Worm (Caenorhabditis elegans) whole organism, L2 larva: ENCODE measurements around the gene txt-14.

Source experiments
- C34F6.9 ChIP-seq: fragments of 150-350 bp; optimal IDR thresholded peaks from 2 replicates; lab custom pipeline; 2014; ENCODE audit warnings: missing biosample characterization, missing genetic modification characterization
- R02D3.7 ChIP-seq: fragments of 150-350 bp; optimal IDR thresholded peaks from 2 replicates; lab custom pipeline; 2014; ENCODE audit warnings: missing biosample characterization, missing genetic modification characterization
- Y55F3AM.14 ChIP-seq: fragments of 200-800 bp; sonication (Bioruptor generic); optimal IDR thresholded peaks from 2 replicates; lab custom pipeline; 2018; ENCODE audit warnings: mild to moderate bottlenecking, missing genetic modification characterization, missing compliant biosample characterization
- ZK546.5 ChIP-seq: sonication (generic microtip); optimal IDR thresholded peaks from 2 replicates; lab custom pipeline; 2017; ENCODE audit warnings: missing biosample characterization, missing genetic modification characterization
- aly-2 ChIP-seq: fragments of 150-350 bp; optimal IDR thresholded peaks from 2 replicates; lab custom pipeline; 2014; ENCODE audit warnings: missing biosample characterization, missing genetic modification characterization
- ama-1 ChIP-seq: fragments of 150-350 bp; optimal IDR thresholded peaks from 2 replicates; lab custom pipeline; 2018; ENCODE audit warnings: inconsistent platforms
- blmp-1 ChIP-seq: sonication (generic microtip); optimal IDR thresholded peaks from 2 replicates; lab custom pipeline; 2017; ENCODE audit warnings: missing genetic modification characterization, mild to moderate bottlenecking, missing compliant biosample characterization, antibody characterized with exemption, moderate library complexity; ENCODE audit not compliant: insufficient read depth
- ceh-16 ChIP-seq: fragments of 150-350 bp; optimal IDR thresholded peaks from 2 replicates; lab custom pipeline; 2014; ENCODE audit warnings: missing biosample characterization, missing genetic modification characterization
- crh-2 ChIP-seq: sonication (generic microtip); optimal IDR thresholded peaks from 2 replicates; lab custom pipeline; 2017; ENCODE audit warnings: missing biosample characterization, missing genetic modification characterization
- dmd-4 ChIP-seq: sonication (generic microtip); optimal IDR thresholded peaks from 2 replicates; lab custom pipeline; 2017; ENCODE audit warnings: missing biosample characterization, missing genetic modification characterization
- egl-27 ChIP-seq: sonication (generic microtip); optimal IDR thresholded peaks from 3 replicates; lab custom pipeline; 2017; ENCODE audit warnings: missing biosample characterization, missing genetic modification reagents, missing genetic modification characterization
- elt-1 ChIP-seq: fragments of 150-350 bp; optimal IDR thresholded peaks from 2 replicates; lab custom pipeline; 2014; ENCODE audit warnings: missing biosample characterization, missing genetic modification characterization
- elt-3 ChIP-seq: sonication (generic microtip); optimal IDR thresholded peaks from 2 replicates; lab custom pipeline; 2017; ENCODE audit warnings: missing biosample characterization, missing genetic modification characterization
- fos-1 ChIP-seq: fragments of 150-350 bp; optimal IDR thresholded peaks from 2 replicates; lab custom pipeline; 2014; ENCODE audit warnings: missing biosample characterization, missing genetic modification characterization
- gmeb-1 ChIP-seq: fragments of 150-350 bp; optimal IDR thresholded peaks from 2 replicates; lab custom pipeline; 2014; ENCODE audit warnings: missing biosample characterization, missing genetic modification characterization
- lin-11 ChIP-seq: fragments of 150-350 bp; sonication (generic microtip); optimal IDR thresholded peaks from 2 replicates; lab custom pipeline; 2014; ENCODE audit warnings: missing biosample characterization, missing genetic modification characterization, inconsistent platforms, mixed read lengths
- lin-13 ChIP-seq: fragments of 150-350 bp; optimal IDR thresholded peaks from 2 replicates; lab custom pipeline; 2014; ENCODE audit warnings: missing biosample characterization, missing genetic modification reagents, missing genetic modification characterization
- lin-39 ChIP-seq: fragments of 150-350 bp; optimal IDR thresholded peaks from 2 replicates; lab custom pipeline; 2014; ENCODE audit warnings: missing biosample characterization, missing genetic modification reagents, missing genetic modification characterization
- lsy-2 ChIP-seq, 2 experiments: fragments of 150-350 bp in 1 of 2; sonication (generic microtip) in 1 of 2; optimal IDR thresholded peaks; 2 replicates each; lab custom pipeline; 2014 to 2017; ENCODE audit warnings: missing biosample characterization in 2 of 2, missing genetic modification characterization in 2 of 2
- mab-5 ChIP-seq: fragments of 150-350 bp; optimal IDR thresholded peaks from 2 replicates; lab custom pipeline; 2014; ENCODE audit warnings: missing biosample characterization, missing genetic modification characterization
- mbf-1 ChIP-seq: sonication (generic microtip); optimal IDR thresholded peaks from 2 replicates; lab custom pipeline; 2017; ENCODE audit warnings: missing biosample characterization, missing genetic modification characterization
- nhr-11 ChIP-seq: fragments of 150-350 bp; optimal IDR thresholded peaks from 2 replicates; lab custom pipeline; 2014; ENCODE audit warnings: missing biosample characterization, missing genetic modification characterization
- nhr-129 ChIP-seq: fragments of 150-350 bp; optimal IDR thresholded peaks from 2 replicates; lab custom pipeline; 2014; ENCODE audit warnings: missing biosample characterization, missing genetic modification characterization
- nhr-21 ChIP-seq: fragments of 150-350 bp; optimal IDR thresholded peaks from 2 replicates; lab custom pipeline; 2014; ENCODE audit warnings: missing biosample characterization, missing genetic modification characterization
- nhr-23 ChIP-seq: fragments of 150-350 bp; optimal IDR thresholded peaks from 2 replicates; lab custom pipeline; 2014; ENCODE audit warnings: missing biosample characterization, missing genetic modification reagents, missing genetic modification characterization
- nhr-25 ChIP-seq: fragments of 150-350 bp; sonication (generic microtip); optimal IDR thresholded peaks from 3 replicates; lab custom pipeline; 2014; ENCODE audit warnings: missing biosample characterization, missing genetic modification characterization
- nhr-6 ChIP-seq: fragments of 150-350 bp; optimal IDR thresholded peaks from 2 replicates; lab custom pipeline; 2014; ENCODE audit warnings: missing biosample characterization, missing genetic modification characterization
- nhr-77 ChIP-seq: fragments of 150-350 bp; optimal IDR thresholded peaks from 2 replicates; lab custom pipeline; 2014; ENCODE audit warnings: missing biosample characterization, missing genetic modification characterization
- peb-1 ChIP-seq: fragments of 150-350 bp; optimal IDR thresholded peaks from 2 replicates; lab custom pipeline; 2014; ENCODE audit warnings: missing biosample characterization, missing genetic modification characterization
- skn-1 ChIP-seq: sonication (generic microtip); optimal IDR thresholded peaks from 2 replicates; lab custom pipeline; 2017; ENCODE audit warnings: missing biosample characterization, missing genetic modification characterization
- sma-3 ChIP-seq: sonication (generic microtip); optimal IDR thresholded peaks from 2 replicates; lab custom pipeline; 2016; ENCODE audit warnings: missing genetic modification reagents, missing genetic modification characterization, missing compliant biosample characterization
- sma-9 ChIP-seq, 2 experiments: fragments of 150-350 bp in 1 of 2; sonication (generic microtip) in 1 of 2; optimal IDR thresholded peaks; 2 replicates each; lab custom pipeline; 2014 to 2016; ENCODE audit warnings: missing genetic modification characterization in 2 of 2, mild to moderate bottlenecking in 1 of 2, missing biosample characterization in 1 of 2, missing compliant biosample characterization in 1 of 2, missing genetic modification reagents in 1 of 2, moderate library complexity in 1 of 2
- snpc-4 ChIP-seq: fragments of 150-350 bp; optimal IDR thresholded peaks from 2 replicates; lab custom pipeline; 2014; ENCODE audit warnings: missing biosample characterization, missing genetic modification characterization
- unc-39 ChIP-seq: fragments of 150-350 bp; optimal IDR thresholded peaks from 2 replicates; lab custom pipeline; 2014; ENCODE audit warnings: missing biosample characterization, missing genetic modification characterization
- unc-55 ChIP-seq: fragments of 150-350 bp; sonication (generic microtip); optimal IDR thresholded peaks from 3 replicates; lab custom pipeline; 2014; ENCODE audit warnings: missing biosample characterization, missing genetic modification reagents, missing genetic modification characterization
- unc-62 ChIP-seq: fragments of 150-350 bp; optimal IDR thresholded peaks from 2 replicates; lab custom pipeline; 2014; ENCODE audit warnings: missing biosample characterization, missing genetic modification reagents, missing genetic modification characterization
- ztf-1 ChIP-seq: fragments of 200-800 bp; sonication (Bioruptor generic); conservative IDR thresholded peaks from 2 replicates; pipeline ENCODE4 v1.3.6; 2022; ENCODE audit warnings: missing genetic modification characterization, missing compliant biosample characterization

txt-14 gene

ce11 chrV:18573199-18573598, 9.3 kb upstream of the txt-14 start:
- TF ChIP-seq nhr-25 (tag; lab: Kevin White, UChicago), result peak; percentile 63
- TF ChIP-seq Y55F3AM.14 (GFP tag; lab: Kevin White, UChicago), result peak; percentile 60
- TF ChIP-seq ztf-1 (GFP tag; lab: Robert Waterston, UW), result 0 out of 2 replicates have a peak, but pooled peaks have one; percentile 16
- no peak for TF ChIP-seq lin-39 (tag; lab: Kevin White, UChicago)
- peak; percentile 54 for TF ChIP-seq lin-13
- peak; percentile 26 to 32 for TF ChIP-seq lsy-2 (tag; optimal IDR thresholded peaks at IDR 0.05; lab: Kevin White, UChicago)
- TF ChIP-seq R02D3.7 (tag; lab: Kevin White, UChicago), result no peak

- TF ChIP-seq nhr-11 (tag; lab: Kevin White, UChicago), result no peak
- TF ChIP-seq nhr-23, result no peak
- TF ChIP-seq lin-11 (tag; lab: Kevin White, UChicago), result no peak
- no peak for TF ChIP-seq egl-27
- TF ChIP-seq nhr-77 (tag; lab: Kevin White, UChicago), result no peak
- TF ChIP-seq elt-3 (tag; lab: Kevin White, UChicago), result no peak
- TF ChIP-seq nhr-21, result no peak
- no peak for TF ChIP-seq unc-55
These were observed 7.4 kb upstream of the txt-14 start for ce11 chrV:18575084-18575483.

- TF ChIP-seq Y55F3AM.14 (GFP tag; lab: Kevin White, UChicago) (no peak), ceh-16 (tag; lab: Kevin White, UChicago) (no peak), aly-2 (no peak), sma-3 (GFP tag; lab: Kevin White, UChicago) (no peak), unc-39 (no peak), lin-39 (tag; lab: Kevin White, UChicago) (no peak), sma-9 (GFP tag; optimal IDR thresholded peaks at IDR 0.05; lab: Kevin White, UChicago) (no peak), sma-9 (tag; optimal IDR thresholded peaks at IDR 0.05; lab: Kevin White, UChicago) (no peak)
These were observed 6.3 kb upstream of the txt-14 start for ce11 chrV:18576128-18576527.

- TF ChIP-seq sma-9 (GFP tag; optimal IDR thresholded peaks at IDR 0.05; lab: Kevin White, UChicago), result peak; percentile 74
- no peak for TF ChIP-seq sma-9 (tag; optimal IDR thresholded peaks at IDR 0.05; lab: Kevin White, UChicago)
- peak; percentile 71 for TF ChIP-seq fos-1 (tag; lab: Kevin White, UChicago)
- peak; percentile 6 for TF ChIP-seq nhr-21
- TF ChIP-seq sma-3 (GFP tag; lab: Kevin White, UChicago), result peak; percentile 16
- peak; percentile 7 for TF ChIP-seq nhr-129
- TF ChIP-seq crh-2, result peak; percentile 61
- no peak for TF ChIP-seq ZK546.5 (tag; lab: Kevin White, UChicago)
- no peak for TF ChIP-seq egl-27
These were observed 4.9 kb upstream of the txt-14 start for ce11 chrV:18577458-18578078.

ce11 chrV:18578306-18578705, 4.2 kb upstream of the txt-14 start:
- no peak for TF ChIP-seq Y55F3AM.14 (GFP tag; lab: Kevin White, UChicago)
- TF ChIP-seq blmp-1 (tag; lab: Kevin White, UChicago), result no peak
- no peak for TF ChIP-seq mab-5 (tag; lab: Kevin White, UChicago)
- TF ChIP-seq elt-1 (tag; lab: Kevin White, UChicago), result no peak
- no peak for TF ChIP-seq unc-39
- TF ChIP-seq mbf-1 (tag; lab: Kevin White, UChicago), result no peak
- TF ChIP-seq nhr-6, result no peak
- TF ChIP-seq nhr-21, result no peak
- TF ChIP-seq crh-2, result no peak
- no peak for TF ChIP-seq ztf-1 (GFP tag; lab: Robert Waterston, UW)
- no peak for TF ChIP-seq unc-55
- no peak for TF ChIP-seq snpc-4
- no peak for TF ChIP-seq peb-1 (tag; lab: Kevin White, UChicago)
- no peak for TF ChIP-seq unc-62

- TF ChIP-seq skn-1 (tag; lab: Kevin White, UChicago), result no peak
- TF ChIP-seq fos-1 (tag; lab: Kevin White, UChicago), result no peak
- TF ChIP-seq ama-1, result no peak
- TF ChIP-seq gmeb-1 (tag; lab: Kevin White, UChicago), result no peak
- no peak for TF ChIP-seq snpc-4
- TF ChIP-seq nhr-25 (tag; lab: Kevin White, UChicago), result no peak
- no peak for TF ChIP-seq lin-39 (tag; lab: Kevin White, UChicago)
- TF ChIP-seq R02D3.7 (tag; lab: Kevin White, UChicago), result no peak
- TF ChIP-seq C34F6.9 (tag; lab: Kevin White, UChicago), result no peak
- TF ChIP-seq dmd-4, result no peak
- TF ChIP-seq peb-1 (tag; lab: Kevin White, UChicago), result no peak
- TF ChIP-seq aly-2, result no peak
- TF ChIP-seq nhr-77 (tag; lab: Kevin White, UChicago), result no peak
- TF ChIP-seq nhr-21, result no peak
These were observed 2.8 kb upstream of the txt-14 start, which contains the start of gene Y51A2D.13 for ce11 chrV:18579684-18580083. Y51A2D.13 (minus strand) TSS chrV:18579784.
